Fruit fly (Drosophila melanogaster) whole organism, prepupa: ENCODE results near the gene CG3071.

ENCODE experiments used
- CG11294 ChIP-seq: fragments of 200-800 bp; sonication (Bioruptor generic); IDR thresholded peaks from 2 replicates; pipeline ENCODE4 v1.3.6; 2022; ENCODE audit warnings: missing biosample characterization, missing genetic modification characterization
- CG34406 ChIP-seq: fragments of 200-800 bp; sonication (Bioruptor generic); optimal IDR thresholded peaks from 3 replicates; lab custom pipeline; 2016; ENCODE audit warnings: missing biosample characterization, missing genetic modification characterization
- CG8319 ChIP-seq: fragments of 200-800 bp; sonication (Bioruptor generic); optimal IDR thresholded peaks from 3 replicates; lab custom pipeline; 2016; ENCODE audit warnings: missing biosample characterization, missing genetic modification characterization
- Eip75B ChIP-seq: fragments of 200-800 bp; sonication (Bioruptor generic); optimal IDR thresholded peaks from 3 replicates; lab custom pipeline; 2016; ENCODE audit warnings: missing biosample characterization, missing genetic modification characterization
- Lpt ChIP-seq: fragments of 200-800 bp; sonication (Bioruptor generic); optimal IDR thresholded peaks from 3 replicates; lab custom pipeline; 2016; ENCODE audit warnings: missing biosample characterization, missing genetic modification characterization
- fkh ChIP-seq: fragments of 200-800 bp; sonication (Bioruptor generic); optimal IDR thresholded peaks from 3 replicates; lab custom pipeline; 2017; ENCODE audit warnings: missing biosample characterization, mild to moderate bottlenecking, missing genetic modification characterization, moderate library complexity

- TF ChIP-seq CG34406 (GFP tag; lab: Kevin White, UChicago) (no peak), CG8319 (no peak), Lpt (GFP tag; lab: Kevin White, UChicago) (no peak), fkh (no peak), CG11294 (GFP tag; lab: Robert Waterston, UW) (no peak), Eip75B (GFP tag; lab: Kevin White, UChicago) (no peak)
Observed at dm6 chrX:2219246-2219645, 43.4 kb upstream of the CG3071 start.
